Worm (Caenorhabditis elegans) whole organism, L2 larva: ENCODE measurements around the gene rgs-4.

Source experiments
- ama-1 ChIP-seq: fragments of 150-350 bp; optimal IDR thresholded peaks from 2 replicates; lab custom pipeline; 2018; ENCODE audit warnings: inconsistent platforms
- blmp-1 ChIP-seq: sonication (generic microtip); optimal IDR thresholded peaks from 2 replicates; lab custom pipeline; 2017; ENCODE audit warnings: missing genetic modification characterization, mild to moderate bottlenecking, missing compliant biosample characterization, antibody characterized with exemption, moderate library complexity; ENCODE audit not compliant: insufficient read depth
- fos-1 ChIP-seq: fragments of 150-350 bp; optimal IDR thresholded peaks from 2 replicates; lab custom pipeline; 2014; ENCODE audit warnings: missing biosample characterization, missing genetic modification characterization

ce11 chrII:12696116-12696515 is 41.6 kb downstream of the rgs-4 start:
- TF ChIP-seq fos-1 (tag; lab: Kevin White, UChicago) (no peak), ama-1 (lab: Kevin White, UChicago) (no peak), blmp-1 (tag; lab: Kevin White, UChicago) (no peak)
